Worm (Caenorhabditis elegans): Measurements from ENCODE around the gene nspg-11.

- TF ChIP-seq dmd-4 (tag; optimal IDR thresholded peaks at IDR 0.05): no peak
- no peak for TF ChIP-seq R02D3.7 (tag; optimal IDR thresholded peaks at IDR 0.05)
- no peak for TF ChIP-seq ceh-82 (tag; optimal IDR thresholded peaks at IDR 0.05)
- TF ChIP-seq snpc-4 (tag; optimal IDR thresholded peaks at IDR 0.05): no peak
- no peak for TF ChIP-seq sma-3 (GFP tag; optimal IDR thresholded peaks at IDR 0.05)
- no peak for TF ChIP-seq gmeb-1 (tag; optimal IDR thresholded peaks at IDR 0.05)
- TF ChIP-seq ZK546.5 (tag; optimal IDR thresholded peaks at IDR 0.05): no peak
Observed at ce11 chrIV:9330755-9331154, 6.9 kb upstream of the nspg-11 start, which contains the start of gene nspg-7.1.
